Fruit fly (Drosophila melanogaster) whole organism, embryonic: ENCODE results near the gene slp1.

Experiments
- ATbp ChIP-seq: fragments of 200-800 bp; sonication (Bioruptor generic); optimal IDR thresholded peaks from 2 replicates; lab custom pipeline; 2017; ENCODE audit warnings: missing biosample characterization, mild to moderate bottlenecking, missing genetic modification characterization, missing genetic modification reagents
- Ada2b ChIP-seq: fragments of 200-800 bp; sonication (Bioruptor generic); IDR thresholded peaks from 2 replicates; pipeline ENCODE4 v1.3.6; 2022; ENCODE audit warnings: missing biosample characterization, missing genetic modification characterization
- Atf6 ChIP-seq: fragments of 200-800 bp; sonication (Bioruptor generic); IDR thresholded peaks from 2 replicates; pipeline ENCODE4 v1.3.6; 2022; ENCODE audit warnings: missing biosample characterization, missing genetic modification characterization
- Bdp1 ChIP-seq: fragments of 200-800 bp; sonication (Bioruptor generic); optimal IDR thresholded peaks from 3 replicates; lab custom pipeline; 2016; ENCODE audit warnings: missing biosample characterization, missing genetic modification characterization
- Bteb2 ChIP-seq: fragments of 200-800 bp; sonication (Bioruptor generic); optimal IDR thresholded peaks from 2 replicates; lab custom pipeline; 2016; ENCODE audit warnings: missing biosample characterization, missing genetic modification characterization
- CG11247 ChIP-seq: fragments of 200-800 bp; sonication (Bioruptor generic); IDR thresholded peaks from 2 replicates; pipeline ENCODE4 v1.3.6; 2022; ENCODE audit warnings: missing biosample characterization, missing genetic modification characterization
- CG11504 ChIP-seq: fragments of 200-800 bp; sonication (Bioruptor generic); optimal IDR thresholded peaks from 3 replicates; lab custom pipeline; 2019; ENCODE audit warnings: missing biosample characterization, mild to moderate bottlenecking, missing genetic modification characterization, moderate library complexity
- CG15073 ChIP-seq: fragments of 200-800 bp; sonication (Bioruptor generic); optimal IDR thresholded peaks from 2 replicates; lab custom pipeline; 2016; ENCODE audit warnings: missing biosample characterization, missing genetic modification characterization
- CG15696 ChIP-seq: fragments of 200-800 bp; sonication (Bioruptor generic); optimal IDR thresholded peaks from 2 replicates; lab custom pipeline; 2019; ENCODE audit warnings: missing biosample characterization, mild to moderate bottlenecking, missing genetic modification characterization, moderate library complexity
- CG16779 ChIP-seq: fragments of 200-800 bp; sonication (Bioruptor generic); IDR thresholded peaks from 2 replicates; pipeline ENCODE4 v1.3.6; 2022; ENCODE audit warnings: missing biosample characterization, missing genetic modification characterization
- CG17385 ChIP-seq: fragments of 200-800 bp; sonication (Bioruptor generic); optimal IDR thresholded peaks from 3 replicates; lab custom pipeline; 2018; ENCODE audit warnings: missing biosample characterization, mild to moderate bottlenecking, missing genetic modification characterization
- CG2889 ChIP-seq: fragments of 200-800 bp; sonication (Bioruptor generic); IDR thresholded peaks from 3 replicates; pipeline ENCODE4 v1.3.6; 2022; ENCODE audit warnings: missing biosample characterization, missing genetic modification characterization
- CG32772 ChIP-seq: fragments of 200-800 bp; sonication (Bioruptor generic); IDR thresholded peaks from 2 replicates; pipeline ENCODE4 v1.3.6; 2022; ENCODE audit warnings: missing biosample characterization, missing genetic modification characterization
- CG3726 ChIP-seq: fragments of 200-800 bp; sonication (Bioruptor generic); IDR thresholded peaks from 3 replicates; pipeline ENCODE4, ENCODE4 v1.3.6; 2022; ENCODE audit warnings: missing biosample characterization, missing genetic modification characterization
- CG6254 ChIP-seq: fragments of 200-800 bp; sonication (Bioruptor generic); optimal IDR thresholded peaks from 3 replicates; lab custom pipeline; 2017; ENCODE audit warnings: mild to moderate bottlenecking, missing biosample characterization, missing genetic modification reagents, missing genetic modification characterization
- CG6791 ChIP-seq: fragments of 200-800 bp; sonication (Bioruptor generic); IDR thresholded peaks from 3 replicates; pipeline ENCODE4 v1.3.6; 2022; ENCODE audit warnings: missing biosample characterization, missing genetic modification characterization; ENCODE audit not compliant: partially characterized antibody
- CG7271 ChIP-seq: fragments of 200-800 bp; sonication (Bioruptor generic); optimal IDR thresholded peaks from 2 replicates; lab custom pipeline; 2018; ENCODE audit warnings: missing biosample characterization, mild to moderate bottlenecking, missing genetic modification characterization, moderate library complexity
- CG8924 ChIP-seq: fragments of 200-800 bp; optimal IDR thresholded peaks from 3 replicates; lab custom pipeline; 2019; ENCODE audit warnings: missing biosample characterization, mild to moderate bottlenecking, missing genetic modification characterization, moderate library complexity
- GATAe ChIP-seq: fragments of 200-800 bp; sonication (Bioruptor generic); conservative IDR thresholded peaks from 2 replicates; pipeline ENCODE4 v1.3.6; 2022; ENCODE audit warnings: missing biosample characterization, missing genetic modification characterization
- HLH4C ChIP-seq: fragments of 200-800 bp; sonication (Bioruptor generic); IDR thresholded peaks from 3 replicates; pipeline ENCODE4 v1.3.6; 2022; ENCODE audit warnings: missing biosample characterization, missing genetic modification characterization; ENCODE audit not compliant: partially characterized antibody
- Hr3 ChIP-seq: fragments of 200-800 bp; sonication (Bioruptor generic); optimal IDR thresholded peaks from 3 replicates; lab custom pipeline; 2016; ENCODE audit warnings: missing biosample characterization, missing genetic modification characterization
- Myb ChIP-seq: fragments of 200-800 bp; sonication (Bioruptor generic); optimal IDR thresholded peaks from 2 replicates; lab custom pipeline; 2016; ENCODE audit warnings: missing biosample characterization, missing genetic modification characterization
- NFAT ChIP-seq: fragments of 200-800 bp; sonication (Bioruptor generic); IDR thresholded peaks from 2 replicates; pipeline ENCODE4 v1.3.6; 2022; ENCODE audit warnings: missing biosample characterization, missing genetic modification characterization
- Rfx ChIP-seq: fragments of 200-800 bp; sonication (Bioruptor generic); IDR thresholded peaks from 2 replicates; pipeline ENCODE4 v1.3.6; 2022; ENCODE audit warnings: missing biosample characterization, missing genetic modification characterization
- Ssrp ChIP-seq: fragments of 200-800 bp; sonication (Bioruptor generic); optimal IDR thresholded peaks from 2 replicates; lab custom pipeline; 2018; ENCODE audit warnings: missing biosample characterization, mild to moderate bottlenecking, missing genetic modification characterization, moderate library complexity
- Tbp ChIP-seq: fragments of >200 bp; optimal IDR thresholded peaks from 2 replicates; lab custom pipeline; 2018; ENCODE audit warnings: missing biosample characterization, missing genetic modification characterization
- Xrp1 ChIP-seq: fragments of 200-800 bp; sonication (Bioruptor generic); IDR thresholded peaks from 2 replicates; pipeline ENCODE4 v1.3.6; 2022; ENCODE audit warnings: missing biosample characterization, missing genetic modification characterization
- bab2 ChIP-seq: fragments of 200-800 bp; sonication (Bioruptor generic); optimal IDR thresholded peaks from 2 replicates; lab custom pipeline; 2016; ENCODE audit warnings: missing biosample characterization, missing genetic modification characterization
- bowl ChIP-seq: fragments of 200-800 bp; sonication (Bioruptor generic); IDR thresholded peaks from 2 replicates; pipeline ENCODE4 v1.3.6; 2022; ENCODE audit warnings: missing biosample characterization, missing genetic modification characterization
- cad ChIP-seq: fragments of >200 bp; optimal IDR thresholded peaks from 2 replicates; lab custom pipeline; 2017; ENCODE audit warnings: missing biosample characterization, missing genetic modification characterization
- corto ChIP-seq: fragments of 200-800 bp; sonication (Bioruptor generic); optimal IDR thresholded peaks from 2 replicates; lab custom pipeline; 2016; ENCODE audit warnings: missing biosample characterization, mild to moderate bottlenecking, missing genetic modification characterization, moderate library complexity
- dpn ChIP-seq, 2 experiments: fragments of 200-800 bp; sonication (Bioruptor generic); optimal IDR thresholded peaks; 3 replicates each; lab custom pipeline; 2016; ENCODE audit warnings: missing biosample characterization in 2 of 2, missing genetic modification characterization in 2 of 2
- fd96Cb ChIP-seq: fragments of 200-800 bp; sonication (Bioruptor generic); optimal IDR thresholded peaks from 2 replicates; lab custom pipeline; 2018; ENCODE audit warnings: missing biosample characterization, mild to moderate bottlenecking, missing genetic modification characterization, moderate library complexity
- hb ChIP-seq: fragments of 200-800 bp; sonication (Bioruptor generic); IDR thresholded peaks from 3 replicates; pipeline ENCODE4 v1.3.6; 2022; ENCODE audit warnings: missing biosample characterization, missing genetic modification characterization; ENCODE audit not compliant: partially characterized antibody
- hkb ChIP-seq, 2 experiments: fragments of 200-800 bp in 1 of 2; fragments of >200 bp in 1 of 2; sonication (Bioruptor generic) in 1 of 2; IDR thresholded peaks in 1 of 2; optimal IDR thresholded peaks in 1 of 2; 2 replicates each; pipeline versions ENCODE4 v1.3.6 to Lab custom; 2017 to 2022; ENCODE audit warnings: missing biosample characterization in 1 of 2, missing genetic modification characterization in 1 of 2
- kni ChIP-seq: fragments of 200-800 bp; sonication (Bioruptor generic); optimal IDR thresholded peaks from 3 replicates; lab custom pipeline; 2017; ENCODE audit warnings: mild to moderate bottlenecking, missing biosample characterization, missing genetic modification reagents, missing genetic modification characterization
- lab ChIP-seq: fragments of 200-800 bp; sonication (Bioruptor generic); optimal IDR thresholded peaks from 3 replicates; lab custom pipeline; 2017; ENCODE audit warnings: missing biosample characterization, missing genetic modification characterization, mild to moderate bottlenecking, moderate library complexity, missing genetic modification reagents
- pros ChIP-seq: fragments of 200-800 bp; sonication (Bioruptor generic); optimal IDR thresholded peaks from 3 replicates; lab custom pipeline; 2019; ENCODE audit warnings: missing biosample characterization, mild to moderate bottlenecking, missing genetic modification characterization, moderate library complexity
- row ChIP-seq: fragments of 200-800 bp; sonication (Bioruptor generic); IDR thresholded peaks from 3 replicates; pipeline ENCODE4 v1.3.6; 2022; ENCODE audit warnings: missing biosample characterization, missing genetic modification characterization
- sc ChIP-seq, 3 experiments: fragments of >200 bp in 2 of 3; fragments of 200-800 bp in 1 of 3; sonication (Bioruptor generic) in 1 of 3; optimal IDR thresholded peaks; 2 replicates in 2 of 3; 3 replicates in 1 of 3; lab custom pipeline; 2017; ENCODE audit warnings: mild to moderate bottlenecking in 1 of 3, missing biosample characterization in 1 of 3, missing genetic modification characterization in 1 of 3, missing genetic modification reagents in 1 of 3
- sens ChIP-seq: fragments of 200-800 bp; sonication (Bioruptor generic); peaks from one replicate; lab custom pipeline; 2016; ENCODE audit warnings: missing biosample characterization, missing genetic modification characterization
- sens-2 ChIP-seq: fragments of 200-800 bp; sonication (Bioruptor generic); IDR thresholded peaks from 2 replicates; pipeline ENCODE4 v1.3.6; 2022; ENCODE audit warnings: missing biosample characterization, missing genetic modification characterization
- sob ChIP-seq: fragments of 200-800 bp; sonication (Bioruptor generic); IDR thresholded peaks from 2 replicates; pipeline ENCODE4 v1.3.6; 2022; ENCODE audit warnings: missing biosample characterization, missing genetic modification characterization
- sug ChIP-seq: fragments of 200-800 bp; optimal IDR thresholded peaks from 2 replicates; lab custom pipeline; 2019; ENCODE audit warnings: missing biosample characterization, mild to moderate bottlenecking, missing genetic modification characterization, moderate library complexity
- tin ChIP-seq: fragments of 200-800 bp; sonication (Bioruptor generic); optimal IDR thresholded peaks from 3 replicates; lab custom pipeline; 2016; ENCODE audit warnings: missing biosample characterization, missing genetic modification characterization
- zen2 ChIP-seq: fragments of 200-800 bp; sonication (Bioruptor generic); IDR thresholded peaks from 3 replicates; pipeline ENCODE4 v1.3.6; 2022; ENCODE audit warnings: missing biosample characterization, missing genetic modification characterization; ENCODE audit not compliant: partially characterized antibody
- zfh2 ChIP-seq: fragments of 200-800 bp; sonication (Bioruptor generic); optimal IDR thresholded peaks from 2 replicates; lab custom pipeline; 2016; ENCODE audit warnings: missing biosample characterization, missing genetic modification characterization

The slp1 gene

DNA sequence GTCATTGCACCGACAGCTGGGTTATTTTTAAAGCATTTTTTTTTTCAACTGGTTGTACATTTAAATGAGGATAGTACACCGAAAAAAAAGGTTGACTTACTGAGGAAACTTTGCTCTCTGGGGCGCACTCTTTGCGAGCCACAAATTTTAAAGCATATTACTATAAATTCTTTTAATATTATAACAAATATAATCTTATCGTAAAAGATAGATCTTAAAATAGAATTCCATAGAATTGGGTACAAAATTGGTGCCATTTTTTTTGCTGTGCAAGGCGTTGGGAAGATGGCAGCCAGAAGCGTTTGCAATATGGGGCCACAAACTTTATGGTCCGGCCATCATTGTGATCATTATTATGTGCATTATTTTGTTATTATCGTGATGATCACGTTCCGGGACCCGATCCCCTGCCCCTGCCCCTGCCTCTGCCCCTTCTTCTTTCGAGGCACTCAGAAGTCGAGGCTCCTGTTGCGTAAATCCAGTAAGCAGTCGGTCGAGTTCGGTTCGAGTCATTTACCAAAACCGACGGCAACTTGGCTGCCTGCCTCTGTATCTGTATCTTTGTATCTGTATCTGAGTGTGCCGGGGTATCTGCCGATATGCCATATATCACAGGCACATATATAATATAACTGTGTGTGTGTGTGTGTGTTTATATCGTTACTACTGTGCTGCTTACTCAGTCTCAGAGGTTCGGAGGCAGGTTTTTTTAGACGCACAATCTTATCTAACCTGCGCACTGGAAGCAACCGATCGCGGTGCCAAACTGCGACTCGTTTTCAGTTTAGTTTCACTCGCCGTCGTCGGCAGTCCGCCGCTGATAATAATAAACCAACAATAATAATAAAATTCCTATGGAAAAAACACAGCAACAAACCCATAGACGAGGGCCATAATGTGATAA, 47.1 kb upstream of the slp1 start:
- TF ChIP-seq Xrp1 (GFP tag; lab: Robert Waterston, UW) (peak; percentile 27; the same call in 1 of the 2 replicates), CG8924 (tag; lab: Kevin White, UChicago) (no peak), hkb (optimal IDR thresholded peaks at IDR 0.05; lab: Kevin White, UChicago) (no peak), hkb (GFP tag; IDR thresholded peaks at IDR 0.05; lab: Robert Waterston, UW) (no peak), CG6254 (GFP tag; lab: Kevin White, UChicago) (peak; percentile 28), sc (optimal IDR thresholded peaks at IDR 0.05; lab: Kevin White, UChicago) (no peak), sc (GFP tag; optimal IDR thresholded peaks at IDR 0.05; lab: Kevin White, UChicago) (no peak), kni (GFP tag; lab: Kevin White, UChicago) (peak; percentile 82), dpn (GFP tag; optimal IDR thresholded peaks at IDR 0.05; lab: Kevin White, UChicago) (peak in 1 of 2 experiments; percentile 38), GATAe (GFP tag; lab: Robert Waterston, UW) (peak; percentile 83), cad (GFP tag; lab: Kevin White, UChicago) (peak; percentile 49), Hr3 (GFP tag; lab: Kevin White, UChicago) (peak; percentile 17), CG32772 (GFP tag; lab: Robert Waterston, UW) (0 out of 2 replicates have a peak, but pooled peaks have one; percentile 21), Ssrp (peak; percentile 42), CG15073 (no peak), NFAT (GFP tag; lab: Robert Waterston, UW) (peak; percentile 19; the same call in 1 of the 2 replicates), CG3726 (GFP tag; lab: Robert Waterston, UW) (no peak), CG16779 (GFP tag; lab: Robert Waterston, UW) (no peak), lab (peak; percentile 48), Bteb2 (GFP tag; lab: Kevin White, UChicago) (no peak), Rfx (peak; percentile 31; the same call in 1 of the 2 replicates), Ada2b (GFP tag; lab: Robert Waterston, UW) (peak; percentile 45; the same call in 1 of the 2 replicates), sug (tag; lab: Kevin White, UChicago) (peak; percentile 60), sens (peak; percentile 79), zfh2 (GFP tag; lab: Kevin White, UChicago) (no peak), Myb (GFP tag; lab: Kevin White, UChicago) (no peak), bowl (GFP tag; lab: Robert Waterston, UW) (peak; percentile 9; the same call in 1 of the 2 replicates), CG11504 (tag; lab: Kevin White, UChicago) (peak; percentile 67), sob (GFP tag; lab: Robert Waterston, UW) (no peak), zen2 (GFP tag; lab: Robert Waterston, UW) (no peak), CG15696 (tag; lab: Kevin White, UChicago) (peak; percentile 6), Bdp1 (GFP tag; lab: Kevin White, UChicago) (no peak), HLH4C (GFP tag; lab: Robert Waterston, UW) (no peak), bab2 (no peak), CG7271 (tag; lab: Kevin White, UChicago) (no peak), CG6791 (GFP tag; lab: Robert Waterston, UW) (no peak), hb (GFP tag; lab: Robert Waterston, UW) (no peak), CG17385 (peak; percentile 4), ATbp (GFP tag; lab: Kevin White, UChicago) (peak; percentile 19), sens-2 (peak; percentile 20; the same call in 1 of the 2 replicates), pros (peak; percentile 75), CG2889 (no peak), row (peak; percentile 39; the same call in 1 of the 3 replicates), corto (peak; percentile 73), fd96Cb (tag; lab: Kevin White, UChicago) (peak; percentile 39), Tbp (GFP tag; lab: Kevin White, UChicago) (no peak), Atf6 (GFP tag; lab: Robert Waterston, UW) (0 out of 2 replicates have a peak, but pooled peaks have one; percentile 7), CG11247 (GFP tag; lab: Robert Waterston, UW) (no peak), tin (GFP tag; lab: Kevin White, UChicago) (peak; percentile 5)
